Worm (Caenorhabditis elegans) whole organism, late embryonic: ENCODE measurements around the gene T22C8.4.

ENCODE experiments used
- F13H6.1 ChIP-seq: sonication (generic microtip); optimal IDR thresholded peaks from 2 replicates; lab custom pipeline; 2016; ENCODE audit warnings: missing genetic modification characterization, missing compliant biosample characterization
- Y22D7AL.16 ChIP-seq: sonication (generic microtip); optimal IDR thresholded peaks from 2 replicates; lab custom pipeline; 2016; ENCODE audit warnings: missing genetic modification characterization, missing compliant biosample characterization
- ama-1 ChIP-seq: fragments of 150-350 bp; optimal IDR thresholded peaks from 2 replicates; lab custom pipeline; 2014
- ceh-14 ChIP-seq: sonication (generic microtip); optimal IDR thresholded peaks from 2 replicates; lab custom pipeline; 2016; ENCODE audit warnings: missing genotype, missing genetic modification characterization, missing compliant biosample characterization
- ceh-24 ChIP-seq: sonication (generic microtip); optimal IDR thresholded peaks from 2 replicates; lab custom pipeline; 2016; ENCODE audit warnings: mild to moderate bottlenecking, missing genetic modification characterization, missing compliant biosample characterization
- ceh-48 ChIP-seq: sonication (generic microtip); optimal IDR thresholded peaks from 2 replicates; lab custom pipeline; 2016; ENCODE audit warnings: missing genetic modification characterization, inconsistent platforms, missing compliant biosample characterization
- ceh-9 ChIP-seq: sonication (generic microtip); optimal IDR thresholded peaks from 2 replicates; lab custom pipeline; 2016; ENCODE audit warnings: mild to moderate bottlenecking, missing genetic modification characterization, inconsistent platforms, missing compliant biosample characterization
- che-1 ChIP-seq: sonication (generic microtip); optimal IDR thresholded peaks from 2 replicates; lab custom pipeline; 2016; ENCODE audit warnings: mild to moderate bottlenecking, missing genetic modification characterization, missing compliant biosample characterization
- fax-1 ChIP-seq: sonication (generic microtip); optimal IDR thresholded peaks from 2 replicates; lab custom pipeline; 2016; ENCODE audit warnings: missing genotype, missing genetic modification characterization, missing compliant biosample characterization
- lin-11 ChIP-seq: fragments of 200-800 bp; sonication (Bioruptor generic); optimal IDR thresholded peaks from 2 replicates; lab custom pipeline; 2018; ENCODE audit warnings: mild to moderate bottlenecking, missing genetic modification characterization, missing compliant biosample characterization
- mec-3 ChIP-seq: sonication (generic microtip); optimal IDR thresholded peaks from 2 replicates; lab custom pipeline; 2016; ENCODE audit warnings: borderline replicate concordance, missing genetic modification characterization, missing compliant biosample characterization
- nhr-11 ChIP-seq: fragments of 150-350 bp; optimal IDR thresholded peaks from 2 replicates; lab custom pipeline; 2014; ENCODE audit warnings: missing biosample characterization, missing genetic modification characterization
- npax-4 ChIP-seq: sonication (generic microtip); optimal IDR thresholded peaks from 2 replicates; lab custom pipeline; 2016; ENCODE audit warnings: missing genetic modification characterization, missing compliant biosample characterization
- tbx-2 ChIP-seq: sonication (generic microtip); optimal IDR thresholded peaks from 2 replicates; lab custom pipeline; 2016; ENCODE audit warnings: missing genetic modification characterization, missing compliant biosample characterization

DNA sequence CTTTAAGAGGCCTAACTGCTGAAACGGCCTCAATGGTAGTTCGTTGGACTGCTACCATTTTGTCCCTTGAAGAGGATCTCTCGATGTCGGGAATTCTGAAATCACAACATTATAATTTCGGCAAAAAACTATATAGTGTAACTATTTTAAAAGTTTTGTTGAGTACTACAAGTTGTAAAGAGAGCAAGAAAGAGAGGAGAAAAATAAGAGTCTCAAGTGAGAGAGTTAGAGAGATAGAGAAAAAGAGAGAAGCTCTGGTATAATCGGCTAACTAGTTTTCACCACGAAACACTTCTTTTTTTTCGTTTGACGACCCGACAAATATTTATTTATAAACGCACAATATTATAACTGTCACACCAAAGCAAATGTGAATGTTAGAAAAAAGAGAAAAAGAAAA lies 14.3 kb upstream of the T22C8.4 start, which contains the start of gene vab-9:
- no peak for TF ChIP-seq lin-11 (tag; lab: Kevin White, UChicago)
- TF ChIP-seq che-1: no peak
- no peak for TF ChIP-seq ceh-48
- TF ChIP-seq nhr-11 (tag; lab: Kevin White, UChicago): no peak
- TF ChIP-seq ama-1 (lab: Kevin White, UChicago): no peak
- no peak for TF ChIP-seq F13H6.1 (tag; lab: Kevin White, UChicago)
- TF ChIP-seq mec-3 (tag; lab: Kevin White, UChicago): no peak
- no peak for TF ChIP-seq tbx-2 (tag; lab: Kevin White, UChicago)
- no peak for TF ChIP-seq npax-4
- no peak for TF ChIP-seq fax-1 (tag; lab: Kevin White, UChicago)
- TF ChIP-seq ceh-24: no peak
- TF ChIP-seq Y22D7AL.16: no peak
- TF ChIP-seq ceh-9 (tag; lab: Kevin White, UChicago): no peak
- no peak for TF ChIP-seq ceh-14 (tag; lab: Kevin White, UChicago)
